Worm (Caenorhabditis elegans) whole organism, L3 larva: Measurements from ENCODE around the gene ZK632.14.

Source experiments
- ceh-28 ChIP-seq: fragments of 150-350 bp; optimal IDR thresholded peaks from 2 replicates; lab custom pipeline; 2014; ENCODE audit warnings: missing biosample characterization, missing genetic modification reagents, missing genetic modification characterization
- egl-27 ChIP-seq: sonication (generic microtip); optimal IDR thresholded peaks from 4 replicates; lab custom pipeline; 2017; ENCODE audit warnings: missing biosample characterization, missing genetic modification reagents, missing genetic modification characterization
- elt-2 ChIP-seq: sonication (generic microtip); optimal IDR thresholded peaks from 2 replicates; lab custom pipeline; 2016; ENCODE audit warnings: missing genetic modification reagents, mild to moderate bottlenecking, missing genetic modification characterization, missing compliant biosample characterization
- eor-1 ChIP-seq, 2 experiments: fragments of 150-350 bp; optimal IDR thresholded peaks; 2 replicates each; lab custom pipeline; 2014 to 2018; ENCODE audit warnings: missing biosample characterization in 2 of 2, missing genetic modification characterization in 2 of 2
- lin-39 ChIP-seq: fragments of 150-350 bp; optimal IDR thresholded peaks from 2 replicates; lab custom pipeline; 2018; ENCODE audit warnings: missing biosample characterization, missing genetic modification reagents, missing genetic modification characterization
- nfya-1 ChIP-seq: sonication (generic microtip); optimal IDR thresholded peaks from 2 replicates; lab custom pipeline; 2017; ENCODE audit warnings: missing genetic modification characterization, mild to moderate bottlenecking, missing compliant biosample characterization, antibody characterized with exemption, moderate library complexity; ENCODE audit not compliant: insufficient read depth
- nhr-11 ChIP-seq: fragments of 150-350 bp; optimal IDR thresholded peaks from 2 replicates; lab custom pipeline; 2014; ENCODE audit warnings: missing biosample characterization, missing genetic modification characterization
- nhr-12 ChIP-seq: fragments of 150-350 bp; optimal IDR thresholded peaks from 2 replicates; lab custom pipeline; 2014; ENCODE audit warnings: missing biosample characterization, missing genetic modification characterization
- nhr-237 ChIP-seq: fragments of 150-350 bp; optimal IDR thresholded peaks from 2 replicates; lab custom pipeline; 2014; ENCODE audit warnings: missing biosample characterization, missing genetic modification characterization
- nhr-28 ChIP-seq: fragments of 150-350 bp; optimal IDR thresholded peaks from 2 replicates; lab custom pipeline; 2014; ENCODE audit warnings: missing biosample characterization, missing genetic modification characterization
- nhr-43 ChIP-seq: sonication (generic microtip); optimal IDR thresholded peaks from 2 replicates; lab custom pipeline; 2016; ENCODE audit warnings: mild to moderate bottlenecking, missing genetic modification characterization, missing compliant biosample characterization; ENCODE audit not compliant: poor library complexity, severe bottlenecking
- pqm-1 ChIP-seq: fragments of 150-350 bp; optimal IDR thresholded peaks from 2 replicates; lab custom pipeline; 2017; ENCODE audit warnings: missing biosample characterization, missing genetic modification characterization, inconsistent platforms
- skn-1 ChIP-seq: fragments of 150-350 bp; optimal IDR thresholded peaks from 2 replicates; lab custom pipeline; 2014; ENCODE audit warnings: missing biosample characterization, missing genetic modification characterization

DNA sequence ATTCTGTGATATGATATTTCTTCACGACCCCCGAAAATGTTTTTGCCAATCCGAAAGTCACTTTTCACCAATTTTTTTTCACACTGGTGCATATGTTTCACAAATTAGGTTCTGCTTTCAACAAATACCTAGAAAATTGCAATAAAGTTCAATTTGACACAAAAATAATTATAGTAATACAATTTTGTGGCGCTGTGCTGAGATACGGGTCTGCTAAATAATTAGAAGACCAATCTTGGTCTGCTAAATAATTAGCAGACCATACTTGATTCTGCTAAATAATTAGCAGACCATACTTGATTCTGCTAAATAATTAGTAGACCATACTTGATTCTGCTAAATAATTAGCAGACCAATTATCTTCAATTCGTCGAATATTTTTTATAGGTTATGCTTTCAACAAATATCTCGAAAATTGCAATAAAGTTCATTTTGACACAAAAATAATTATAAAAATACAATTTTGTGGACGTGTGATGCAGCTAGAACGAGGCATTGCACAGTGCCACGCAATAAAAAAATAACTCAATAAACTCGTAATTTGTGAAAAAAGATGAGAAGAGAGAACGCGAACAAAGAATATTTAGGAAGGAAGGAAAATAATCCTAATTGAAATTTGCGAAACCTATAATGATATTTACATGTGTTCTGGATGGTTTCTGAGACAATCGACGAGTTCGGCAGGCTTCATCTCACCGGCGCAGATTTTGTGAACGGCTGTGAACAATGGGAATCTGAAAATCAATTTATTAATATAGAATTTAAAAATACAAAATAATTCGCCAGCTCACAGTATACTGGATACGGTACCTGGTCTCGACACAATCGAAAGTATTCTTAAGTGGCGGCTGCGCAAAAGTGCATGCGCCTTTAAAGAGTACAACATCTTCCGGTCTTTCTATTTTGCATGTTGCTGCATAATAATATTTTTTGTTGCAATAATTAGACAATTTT, 40.7 kb downstream of the ZK632.14 start:
- TF ChIP-seq nhr-28 (tag; lab: Kevin White, UChicago), result no peak
- TF ChIP-seq eor-1 (tag; optimal IDR thresholded peaks at IDR 0.05; lab: Kevin White, UChicago), result no peak
- TF ChIP-seq skn-1, result no peak
- no peak for TF ChIP-seq nhr-43 (tag; lab: Kevin White, UChicago)
- no peak for TF ChIP-seq nhr-12 (tag; lab: Kevin White, UChicago)
- no peak for TF ChIP-seq nfya-1 (tag; lab: Kevin White, UChicago)
- TF ChIP-seq pqm-1 (tag; lab: Kevin White, UChicago), result no peak
- no peak for TF ChIP-seq egl-27 (tag; lab: Kevin White, UChicago)
- TF ChIP-seq ceh-28 (tag; lab: Kevin White, UChicago), result no peak
- TF ChIP-seq lin-39 (tag; lab: Kevin White, UChicago), result no peak
- TF ChIP-seq elt-2 (tag; lab: Kevin White, UChicago), result peak; percentile 15
- TF ChIP-seq nhr-11 (tag; lab: Kevin White, UChicago), result no peak
- no peak for TF ChIP-seq nhr-237 (tag; lab: Kevin White, UChicago)
